Fruit fly (Drosophila melanogaster): ENCODE data around the gene CG14204.

CG14204 gene

DNA sequence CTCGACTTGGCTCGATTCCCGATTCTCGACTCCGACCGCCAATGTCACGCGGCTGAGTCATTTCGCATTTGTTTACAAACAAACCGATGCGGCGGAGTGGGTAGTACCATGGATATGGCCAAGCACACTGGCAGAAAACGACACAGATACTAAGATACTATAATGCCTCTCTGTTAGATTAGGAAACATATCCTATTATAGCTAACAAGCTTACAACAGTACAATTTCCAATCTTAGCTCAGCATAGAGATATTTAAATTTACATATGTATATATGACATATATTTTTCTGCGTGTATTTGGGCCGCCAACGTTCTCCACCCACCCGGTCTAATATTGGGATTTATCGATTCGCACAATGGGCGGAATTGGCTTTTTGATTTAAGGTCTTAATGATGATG lies 20.5 kb downstream of the CG14204 start (continued):
- peak; percentile 80 for TF ChIP-seq NfI (GFP tag; optimal IDR thresholded peaks at IDR 0.05)
- TF ChIP-seq CG2120 (GFP tag; optimal IDR thresholded peaks at IDR 0.05): peak; percentile 80
- TF ChIP-seq dpn (GFP tag; optimal IDR thresholded peaks at IDR 0.05): peak; percentile 67 to 79
- peak; percentile 68 for TF ChIP-seq kay (GFP tag; optimal IDR thresholded peaks at IDR 0.05)
- peak; percentile 45 for TF ChIP-seq CG4854 (GFP tag; optimal IDR thresholded peaks at IDR 0.05)
- no peak for TF ChIP-seq cg (GFP tag; optimal IDR thresholded peaks at IDR 0.05)
- TF ChIP-seq CG32772 (GFP tag; IDR thresholded peaks at IDR 0.05): peak; percentile 66; the same call in 1 of the 2 replicates
- TF ChIP-seq Fer3 (tag; optimal IDR thresholded peaks at IDR 0.05): peak; percentile 80
- TF ChIP-seq ase (GFP tag; IDR thresholded peaks at IDR 0.05): peak; percentile 74
- peak; percentile 57 for TF ChIP-seq ems (GFP tag; optimal IDR thresholded peaks at IDR 0.05)
- TF ChIP-seq CG4730 (GFP tag; IDR thresholded peaks at IDR 0.05): peak; percentile 62
- TF ChIP-seq CG10274 (GFP tag; optimal IDR thresholded peaks at IDR 0.05): peak; percentile 43
- TF ChIP-seq wek (GFP tag; optimal IDR thresholded peaks at IDR 0.05): no peak
- peak; percentile 49 for TF ChIP-seq CG18476 (GFP tag; optimal IDR thresholded peaks at IDR 0.05)
- no peak for TF ChIP-seq Scr (GFP tag; IDR thresholded peaks at IDR 0.05; ENCODE audit: partially characterized antibody)
- TF ChIP-seq dmrt99B (tag; optimal IDR thresholded peaks at IDR 0.05): peak; percentile 85
- TF ChIP-seq lmd (GFP tag; IDR thresholded peaks at IDR 0.05): peak; percentile 83
- peak; percentile 78 for TF ChIP-seq HHEX (GFP tag; optimal IDR thresholded peaks at IDR 0.05)
- TF ChIP-seq CG10959 (GFP tag; IDR thresholded peaks at IDR 0.05): peak; percentile 73
- peak; percentile 67 for TF ChIP-seq wdn (GFP tag; IDR thresholded peaks at IDR 0.05)
- no peak for TF ChIP-seq sna (GFP tag; IDR thresholded peaks at IDR 0.05; ENCODE audit: partially characterized antibody)
- TF ChIP-seq E2f2 (GFP tag; IDR thresholded peaks at IDR 0.05): peak; percentile 63
- TF ChIP-seq zen2 (GFP tag; IDR thresholded peaks at IDR 0.05; ENCODE audit: partially characterized antibody): no peak
- peak; percentile 61; the same call in 1 of the 2 replicates for TF ChIP-seq Nf-YA (GFP tag; IDR thresholded peaks at IDR 0.05)
- peak; percentile 34 for TF ChIP-seq run (tag; optimal IDR thresholded peaks at IDR 0.05)
- TF ChIP-seq ato (GFP tag; IDR thresholded peaks at IDR 0.05; ENCODE audit: partially characterized antibody): no peak
- no peak for TF ChIP-seq HmgD (GFP tag; optimal IDR thresholded peaks at IDR 0.05)
- TF ChIP-seq grn (GFP tag; optimal IDR thresholded peaks at IDR 0.05): no peak
- peak in 1 of 2 experiments; percentile 55 for TF ChIP-seq Eip74EF (GFP tag; optimal IDR thresholded peaks at IDR 0.05)
- TF ChIP-seq CG2889 (GFP tag; IDR thresholded peaks at IDR 0.05): peak; percentile 73
- TF ChIP-seq CG18262 (tag; optimal IDR thresholded peaks at IDR 0.05): peak; percentile 65
- no peak for TF ChIP-seq fd64A (GFP tag; optimal IDR thresholded peaks at IDR 0.05)
- TF ChIP-seq CG15269 (tag; optimal IDR thresholded peaks at IDR 0.05): peak; percentile 85
- no peak for TF ChIP-seq yki (optimal IDR thresholded peaks at IDR 0.05)
- TF ChIP-seq CG43689 (GFP tag; IDR thresholded peaks at IDR 0.05): no peak
- 0 out of 2 replicates have a peak, but pooled peaks have one; percentile 26 for TF ChIP-seq Dref (GFP tag; IDR thresholded peaks at IDR 0.05)
- peak; percentile 59 for TF ChIP-seq CG7372 (GFP tag; IDR thresholded peaks at IDR 0.05)
- peak; percentile 58 for TF ChIP-seq ap (GFP tag; IDR thresholded peaks at IDR 0.05)
- TF ChIP-seq pb (GFP tag; optimal IDR thresholded peaks at IDR 0.05): no peak
- TF ChIP-seq Nf-YB (GFP tag; optimal IDR thresholded peaks at IDR 0.05): peak; percentile 36
- TF ChIP-seq cad (GFP tag; optimal IDR thresholded peaks at IDR 0.05): no peak
- TF ChIP-seq CG6254 (GFP tag; optimal IDR thresholded peaks at IDR 0.05): peak; percentile 39
- peak; percentile 27 for TF ChIP-seq zf30C (GFP tag; optimal IDR thresholded peaks at IDR 0.05)
- no peak for TF ChIP-seq tna (GFP tag; IDR thresholded peaks at IDR 0.05; ENCODE audit: partially characterized antibody)
- TF ChIP-seq CG11398 (GFP tag; optimal IDR thresholded peaks at IDR 0.05): no peak
- TF ChIP-seq CG14014 (GFP tag; IDR thresholded peaks at IDR 0.05): peak; percentile 88
- peak; percentile 84 for TF ChIP-seq Drgx (GFP tag; IDR thresholded peaks at IDR 0.05)
- peak; percentile 39 for TF ChIP-seq CG16863 (GFP tag; optimal IDR thresholded peaks at IDR 0.05)
- TF ChIP-seq CG15514 (GFP tag; optimal IDR thresholded peaks at IDR 0.05): peak; percentile 58
- peak; percentile 71 for TF ChIP-seq Xrp1 (GFP tag; IDR thresholded peaks at IDR 0.05)
- no peak for TF ChIP-seq Opbp (GFP tag; IDR thresholded peaks at IDR 0.05; ENCODE audit: partially characterized antibody)
